Worm (Caenorhabditis elegans) whole organism, L4 larva: Measurements from ENCODE around the gene nspa-9.

ENCODE experiments used
- D1046.2 ChIP-seq: fragments of 200-800 bp; sonication (Bioruptor generic); IDR thresholded peaks from 2 replicates; pipeline ENCODE4 v1.3.6; 2022; ENCODE audit warnings: missing genetic modification characterization, missing compliant biosample characterization
- F10B5.3 ChIP-seq: sonication (generic microtip); optimal IDR thresholded peaks from 2 replicates; lab custom pipeline; 2016; ENCODE audit warnings: mild to moderate bottlenecking, missing genetic modification characterization, missing compliant biosample characterization
- F26F4.8 ChIP-seq: fragments of 200-800 bp; sonication (Bioruptor generic); conservative IDR thresholded peaks from 2 replicates; pipeline ENCODE4 v1.3.6; 2022; ENCODE audit warnings: missing genetic modification characterization, missing compliant biosample characterization
- F37D6.2 ChIP-seq: sonication (generic microtip); optimal IDR thresholded peaks from 2 replicates; lab custom pipeline; 2016; ENCODE audit warnings: mild to moderate bottlenecking, missing genetic modification characterization, missing compliant biosample characterization
- R02D3.7 ChIP-seq: fragments of 150-350 bp; sonication (generic microtip); optimal IDR thresholded peaks from 3 replicates; lab custom pipeline; 2014; ENCODE audit warnings: missing biosample characterization, missing genetic modification characterization
- T20F7.1 ChIP-seq: fragments of 200-800 bp; sonication (Bioruptor generic); optimal IDR thresholded peaks from 2 replicates; lab custom pipeline; 2018; ENCODE audit warnings: mild to moderate bottlenecking, missing genetic modification characterization, missing compliant biosample characterization
- T26A8.4 ChIP-seq: fragments of 200-800 bp; sonication (Bioruptor generic); IDR thresholded peaks from 2 replicates; pipeline ENCODE4 v1.3.6; 2022; ENCODE audit warnings: missing genetic modification characterization, missing compliant biosample characterization
- arid-1 ChIP-seq: fragments of 200-800 bp; sonication (Bioruptor generic); conservative IDR thresholded peaks from 2 replicates; pipeline ENCODE4 v1.3.6; 2022; ENCODE audit warnings: missing genetic modification reagents, missing genetic modification characterization, missing compliant biosample characterization
- ceh-20 ChIP-seq: fragments of 200-800 bp; sonication (Bioruptor generic); IDR thresholded peaks from 2 replicates; pipeline ENCODE4 v1.3.6; 2022; ENCODE audit warnings: missing genetic modification reagents, missing genetic modification characterization, missing compliant biosample characterization
- ceh-32 ChIP-seq: sonication (generic microtip); optimal IDR thresholded peaks from 2 replicates; lab custom pipeline; 2016; ENCODE audit warnings: mild to moderate bottlenecking, missing genetic modification characterization, missing compliant biosample characterization; ENCODE audit not compliant: poor library complexity
- ceh-44 ChIP-seq: fragments of 200-800 bp; sonication (Bioruptor generic); IDR thresholded peaks from 2 replicates; pipeline ENCODE4 v1.3.6; 2022; ENCODE audit warnings: missing genetic modification reagents, missing genetic modification characterization, missing compliant biosample characterization
- ceh-82 ChIP-seq: sonication (generic microtip); optimal IDR thresholded peaks from 2 replicates; lab custom pipeline; 2017; ENCODE audit warnings: missing biosample characterization, missing genetic modification characterization
- daf-12 ChIP-seq: fragments of 150-350 bp; optimal IDR thresholded peaks from 2 replicates; lab custom pipeline; 2014; ENCODE audit warnings: missing biosample characterization, missing genetic modification reagents, missing genetic modification characterization
- daf-16 ChIP-seq, 3 experiments: sonication (generic microtip); optimal IDR thresholded peaks; 2 replicates each; lab custom pipeline; 2016 to 2017; ENCODE audit warnings: missing genetic modification characterization in 3 of 3, missing genetic modification reagents in 3 of 3, mild to moderate bottlenecking in 2 of 3, missing compliant biosample characterization in 2 of 3, missing biosample characterization in 1 of 3, moderate library complexity in 1 of 3
- daf-19 ChIP-seq: fragments of 200-800 bp; sonication (Bioruptor generic); conservative IDR thresholded peaks from 2 replicates; pipeline ENCODE4 v1.3.6; 2022; ENCODE audit warnings: missing genetic modification characterization, missing compliant biosample characterization
- daf-8 ChIP-seq: fragments of 200-800 bp; sonication (Bioruptor generic); IDR thresholded peaks from 2 replicates; pipeline ENCODE4 v1.3.6; 2022; ENCODE audit warnings: missing genetic modification characterization, missing compliant biosample characterization
- dmd-6 ChIP-seq: fragments of 200-800 bp; sonication (Bioruptor generic); IDR thresholded peaks from 2 replicates; pipeline ENCODE4 v1.3.6; 2022; ENCODE audit warnings: missing genetic modification reagents, missing genetic modification characterization, missing compliant biosample characterization
- dmd-8 ChIP-seq: fragments of 200-800 bp; sonication (Bioruptor generic); IDR thresholded peaks from 2 replicates; pipeline ENCODE4 v1.3.6; 2022; ENCODE audit warnings: missing genetic modification characterization, missing compliant biosample characterization
- dmd-9 ChIP-seq: fragments of 200-800 bp; sonication (Bioruptor generic); IDR thresholded peaks from 2 replicates; pipeline ENCODE4 v1.3.6; 2022; ENCODE audit warnings: missing genetic modification reagents, missing genetic modification characterization, missing compliant biosample characterization
- dpl-1 ChIP-seq: fragments of 150-350 bp; optimal IDR thresholded peaks from 2 replicates; lab custom pipeline; 2014; ENCODE audit warnings: missing biosample characterization, missing genetic modification reagents, missing genetic modification characterization
- duxl-1 ChIP-seq: sonication (generic microtip); optimal IDR thresholded peaks from 2 replicates; lab custom pipeline; 2016; ENCODE audit warnings: mild to moderate bottlenecking, missing genetic modification characterization, moderate library complexity, missing compliant biosample characterization; ENCODE audit not compliant: poor library complexity
- dve-1 ChIP-seq: sonication (generic microtip); optimal IDR thresholded peaks from 2 replicates; lab custom pipeline; 2017; ENCODE audit warnings: antibody characterized with exemption, mild to moderate bottlenecking, missing genetic modification characterization, missing compliant biosample characterization; ENCODE audit not compliant: insufficient read depth
- egl-43 ChIP-seq: fragments of 200-800 bp; sonication (Bioruptor generic); IDR thresholded peaks from 2 replicates; pipeline ENCODE4 v1.3.6; 2022; ENCODE audit warnings: missing genetic modification reagents, missing genetic modification characterization, missing compliant biosample characterization
- fkh-10 ChIP-seq: fragments of 150-350 bp; optimal IDR thresholded peaks from 2 replicates; lab custom pipeline; 2014; ENCODE audit warnings: missing biosample characterization, missing genetic modification reagents, missing genetic modification characterization
- hif-1 ChIP-seq, 2 experiments: sonication (generic microtip); optimal IDR thresholded peaks; 2 replicates each; lab custom pipeline; 2016 to 2017; ENCODE audit warnings: missing compliant biosample characterization in 2 of 2, missing genetic modification characterization in 2 of 2, missing genetic modification reagents in 2 of 2, missing genotype in 2 of 2, mild to moderate bottlenecking in 1 of 2
- hlh-30 ChIP-seq: sonication (generic microtip); optimal IDR thresholded peaks from 2 replicates; lab custom pipeline; 2017; ENCODE audit warnings: antibody characterized with exemption, mild to moderate bottlenecking, missing genetic modification characterization, missing compliant biosample characterization; ENCODE audit not compliant: insufficient read depth
- hmg-1.1 ChIP-seq: fragments of 200-800 bp; sonication (Bioruptor generic); IDR thresholded peaks from 2 replicates; pipeline ENCODE4 v1.3.6; 2022; ENCODE audit warnings: missing genetic modification reagents, missing genetic modification characterization, missing compliant biosample characterization
- jun-1 ChIP-seq: fragments of 150-350 bp; optimal IDR thresholded peaks from 2 replicates; lab custom pipeline; 2014; ENCODE audit warnings: missing biosample characterization, missing genetic modification reagents, missing genetic modification characterization
- lim-7 ChIP-seq: fragments of 200-800 bp; sonication (Bioruptor generic); IDR thresholded peaks from 2 replicates; pipeline ENCODE4 v1.3.6; 2022; ENCODE audit warnings: missing genetic modification characterization, missing compliant biosample characterization
- lin-1 ChIP-seq: fragments of 200-800 bp; sonication (Bioruptor generic); IDR thresholded peaks from 2 replicates; pipeline ENCODE4 v1.3.6; 2022; ENCODE audit warnings: missing genetic modification reagents, missing genetic modification characterization, missing compliant biosample characterization
- lin-39 ChIP-seq: fragments of 150-350 bp; optimal IDR thresholded peaks from 2 replicates; lab custom pipeline; 2014; ENCODE audit warnings: missing biosample characterization, missing genetic modification reagents, missing genetic modification characterization
- lsy-2 ChIP-seq, 2 experiments: fragments of 150-350 bp in 1 of 2; sonication (generic microtip) in 1 of 2; optimal IDR thresholded peaks; 2 replicates each; lab custom pipeline; 2014 to 2017; ENCODE audit warnings: missing biosample characterization in 2 of 2, missing genetic modification characterization in 2 of 2
- madf-9 ChIP-seq: fragments of 200-800 bp; sonication (Bioruptor generic); conservative IDR thresholded peaks from 2 replicates; pipeline ENCODE4 v1.3.6; 2022; ENCODE audit warnings: missing genetic modification reagents, missing genetic modification characterization, missing compliant biosample characterization
- mdt-29 ChIP-seq: fragments of 200-800 bp; sonication (Bioruptor generic); IDR thresholded peaks from 2 replicates; pipeline ENCODE4 v1.3.6; 2022; ENCODE audit warnings: missing genetic modification reagents, missing genetic modification characterization, missing compliant biosample characterization
- mxl-2 ChIP-seq: fragments of 200-800 bp; sonication (Bioruptor generic); conservative IDR thresholded peaks from 2 replicates; pipeline ENCODE4 v1.3.6; 2022; ENCODE audit warnings: missing genetic modification reagents, missing genetic modification characterization, missing compliant biosample characterization
- mxl-3 ChIP-seq: fragments of 200-800 bp; sonication (Bioruptor generic); optimal IDR thresholded peaks from 2 replicates; lab custom pipeline; 2018; ENCODE audit warnings: mild to moderate bottlenecking, missing genetic modification characterization, missing compliant biosample characterization
- nhr-10 ChIP-seq: fragments of 150-350 bp; optimal IDR thresholded peaks from 2 replicates; lab custom pipeline; 2014; ENCODE audit warnings: missing biosample characterization, missing genetic modification characterization
- nhr-11 ChIP-seq: fragments of 150-350 bp; optimal IDR thresholded peaks from 2 replicates; lab custom pipeline; 2014; ENCODE audit warnings: missing biosample characterization, missing genetic modification characterization
- nhr-111 ChIP-seq: fragments of 200-800 bp; sonication (Bioruptor generic); optimal IDR thresholded peaks from 2 replicates; lab custom pipeline; 2018; ENCODE audit warnings: mild to moderate bottlenecking, missing genetic modification characterization, missing compliant biosample characterization
- nhr-237 ChIP-seq: sonication (generic microtip); optimal IDR thresholded peaks from 2 replicates; lab custom pipeline; 2017; ENCODE audit warnings: missing biosample characterization, missing genetic modification characterization
- nhr-28 ChIP-seq: fragments of 150-350 bp; optimal IDR thresholded peaks from 2 replicates; lab custom pipeline; 2014; ENCODE audit warnings: missing biosample characterization, missing genetic modification characterization
- nhr-6 ChIP-seq: fragments of 150-350 bp; optimal IDR thresholded peaks from 2 replicates; lab custom pipeline; 2014; ENCODE audit warnings: missing biosample characterization, missing genetic modification characterization
- nhr-76 ChIP-seq: fragments of 150-350 bp; optimal IDR thresholded peaks from 2 replicates; lab custom pipeline; 2014; ENCODE audit warnings: missing biosample characterization, missing genetic modification characterization
- pha-4 ChIP-seq, 2 experiments: fragments of 150-350 bp in 1 of 2; fragments of 200-800 bp in 1 of 2; sonication (Bioruptor generic) in 1 of 2; IDR thresholded peaks in 1 of 2; optimal IDR thresholded peaks in 1 of 2; 2 replicates each; pipeline versions ENCODE4 v1.3.6 to Lab custom; 2014 to 2022; ENCODE audit warnings: missing genetic modification characterization in 2 of 2, missing genetic modification reagents in 2 of 2, missing biosample characterization in 1 of 2, missing compliant biosample characterization in 1 of 2
- php-3 ChIP-seq: fragments of 200-800 bp; sonication (Bioruptor generic); IDR thresholded peaks from 2 replicates; pipeline ENCODE4 v1.3.6; 2022; ENCODE audit warnings: missing genetic modification reagents, missing genetic modification characterization, missing compliant biosample characterization
- pqm-1 ChIP-seq: sonication (generic microtip); optimal IDR thresholded peaks from 2 replicates; lab custom pipeline; 2017; ENCODE audit warnings: missing biosample characterization, missing genetic modification characterization
- set-16 ChIP-seq: fragments of 200-800 bp; sonication (Bioruptor generic); IDR thresholded peaks from 2 replicates; pipeline ENCODE4 v1.3.6; 2022; ENCODE audit warnings: missing genetic modification reagents, missing genetic modification characterization, missing compliant biosample characterization
- snpc-1.2 ChIP-seq: fragments of 200-800 bp; sonication (Bioruptor generic); IDR thresholded peaks from 2 replicates; pipeline ENCODE4 v1.3.6; 2022; ENCODE audit warnings: missing genetic modification reagents, missing genetic modification characterization, missing compliant biosample characterization
- spr-3 ChIP-seq: fragments of 200-800 bp; sonication (Bioruptor generic); optimal IDR thresholded peaks from 2 replicates; lab custom pipeline; 2018; ENCODE audit warnings: mild to moderate bottlenecking, missing genetic modification characterization, missing compliant biosample characterization
- tag-97 ChIP-seq: fragments of 200-800 bp; sonication (Bioruptor generic); IDR thresholded peaks from 2 replicates; pipeline ENCODE4 v1.3.6; 2022; ENCODE audit warnings: missing genetic modification characterization, missing compliant biosample characterization

Gene nspa-9

ce11 chrX:11693092-11693491 lies 45.8 kb upstream of the nspa-9 start, which contains the start of gene smcl-1 (continued):
- TF ChIP-seq lsy-2 (tag; optimal IDR thresholded peaks at IDR 0.05; lab: Kevin White, UChicago) (no peak), nhr-6 (tag; lab: Kevin White, UChicago) (no peak), nhr-237 (tag; lab: Kevin White, UChicago) (no peak), egl-43 (GFP tag; lab: Robert Waterston, UW) (no peak), F37D6.2 (tag; lab: Kevin White, UChicago) (no peak), lin-39 (tag; lab: Kevin White, UChicago) (no peak), T20F7.1 (GFP tag; lab: Kevin White, UChicago) (no peak), T26A8.4 (GFP tag; lab: Robert Waterston, UW) (no peak), duxl-1 (no peak), D1046.2 (GFP tag; lab: Robert Waterston, UW) (no peak), hif-1 (tag; optimal IDR thresholded peaks at IDR 0.05; lab: Kevin White, UChicago) (no peak), lin-1 (no peak), R02D3.7 (tag; lab: Kevin White, UChicago) (no peak), nhr-111 (GFP tag; lab: Kevin White, UChicago) (no peak), hlh-30 (no peak), dmd-9 (GFP tag; lab: Robert Waterston, UW) (no peak), lim-7 (no peak), mxl-3 (peak; percentile 72), tag-97 (GFP tag; lab: Robert Waterston, UW) (no peak), daf-8 (no peak), dmd-8 (GFP tag; lab: Robert Waterston, UW) (no peak), hmg-1.1 (GFP tag; lab: Robert Waterston, UW) (peak; percentile 55; the same call in 1 of the 2 replicates), dmd-6 (GFP tag; lab: Robert Waterston, UW) (0 out of 2 replicates have a peak, but pooled peaks have one; percentile 33), F10B5.3 (tag; lab: Kevin White, UChicago) (no peak), daf-12 (tag; lab: Kevin White, UChicago) (no peak), dve-1 (tag; lab: Kevin White, UChicago) (no peak), fkh-10 (no peak), daf-19 (GFP tag; lab: Robert Waterston, UW) (no peak), ceh-82 (tag; lab: Kevin White, UChicago) (no peak), set-16 (no peak), pha-4 (GFP tag; IDR thresholded peaks at IDR 0.05; lab: Robert Waterston, UW) (no peak), pha-4 (tag; optimal IDR thresholded peaks at IDR 0.05; lab: Kevin White, UChicago) (peak; percentile 63), nhr-28 (tag; lab: Kevin White, UChicago) (peak; percentile 56), jun-1 (tag; lab: Kevin White, UChicago) (no peak), dpl-1 (peak; percentile 23), nhr-76 (tag; lab: Kevin White, UChicago) (no peak), daf-16 (GFP tag; optimal IDR thresholded peaks at IDR 0.05; lab: Kevin White, UChicago) (no peak), daf-16 (tag; optimal IDR thresholded peaks at IDR 0.05; lab: Kevin White, UChicago) (no peak)

DNA sequence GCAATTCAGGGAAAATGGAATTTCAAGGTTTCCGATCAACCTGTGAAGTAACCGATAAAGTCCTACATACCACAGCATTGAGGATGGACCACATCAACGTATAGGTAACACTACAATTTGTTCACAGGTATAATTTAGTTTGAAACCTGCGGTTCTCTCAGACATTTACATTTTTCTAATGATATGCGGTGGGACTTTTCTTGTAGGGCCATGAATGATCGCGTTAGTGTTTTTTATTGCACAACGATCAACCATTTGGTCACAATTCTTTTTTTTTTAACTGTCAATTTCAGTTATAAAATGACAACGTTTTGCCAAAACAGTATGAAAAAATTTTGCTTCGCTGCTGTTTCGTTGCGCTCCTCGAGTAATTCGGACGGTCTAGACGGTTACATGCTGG lies 42.2 kb upstream of the nspa-9 start, which contains the start of gene C44C10.12:
C44C10.12 (plus strand) TSS at position 301 of the 400 bp plus-strand sequence.
- TF ChIP-seq mxl-2 (no peak), nhr-10 (tag; lab: Kevin White, UChicago) (no peak), nhr-11 (no peak)

- no peak for TF ChIP-seq F26F4.8 (GFP tag; lab: Robert Waterston, UW)
- no peak for TF ChIP-seq snpc-1.2
- TF ChIP-seq ceh-32 = no peak
- no peak for TF ChIP-seq mdt-29 (GFP tag; lab: Robert Waterston, UW)
- no peak for TF ChIP-seq pqm-1 (tag; lab: Kevin White, UChicago)
- no peak for TF ChIP-seq spr-3 (GFP tag; lab: Kevin White, UChicago)
- no peak for TF ChIP-seq ceh-82 (tag; lab: Kevin White, UChicago)
- TF ChIP-seq madf-9 (GFP tag; lab: Robert Waterston, UW) = no peak
- TF ChIP-seq arid-1 (GFP tag; lab: Robert Waterston, UW) = no peak
- no peak for TF ChIP-seq F37D6.2 (tag; lab: Kevin White, UChicago)
- TF ChIP-seq php-3 (GFP tag; lab: Robert Waterston, UW) = no peak
- no peak for TF ChIP-seq ceh-44
- no peak for TF ChIP-seq ceh-20 (GFP tag; lab: Robert Waterston, UW)
- TF ChIP-seq F10B5.3 (tag; lab: Kevin White, UChicago) = no peak
Observed at ce11 chrX:11700263-11700662, 38.6 kb upstream of the nspa-9 start, which contains the start of gene C44C10.15. C44C10.15 (minus strand) TSS chrX:11700363.
